Worm (Caenorhabditis elegans) whole organism, midembryonic: ENCODE results near the gene sri-7.

Experiments used
- T22C8.4 ChIP-seq: fragments of 200-800 bp; sonication (Bioruptor generic); IDR thresholded peaks from 2 replicates; pipeline ENCODE4 v1.3.6; 2022; ENCODE audit warnings: missing genetic modification characterization, missing compliant biosample characterization
- cog-1 ChIP-seq: sonication (generic microtip); optimal IDR thresholded peaks from 2 replicates; lab custom pipeline; 2016; ENCODE audit warnings: missing genetic modification characterization, missing compliant biosample characterization
- flt-1 ChIP-seq: fragments of 200-800 bp; sonication (Bioruptor generic); IDR thresholded peaks from 2 replicates; pipeline ENCODE4 v1.3.6; 2022; ENCODE audit warnings: missing genetic modification characterization, missing compliant biosample characterization
- klf-2 ChIP-seq: fragments of 200-800 bp; sonication (Bioruptor generic); conservative IDR thresholded peaks from 2 replicates; pipeline ENCODE4 v1.3.6; 2022; ENCODE audit warnings: missing genetic modification reagents, missing genetic modification characterization, missing compliant biosample characterization
- med-1 ChIP-seq: sonication (generic microtip); optimal IDR thresholded peaks from 2 replicates; lab custom pipeline; 2017; ENCODE audit warnings: missing genetic modification characterization, mild to moderate bottlenecking, missing compliant biosample characterization, antibody characterized with exemption, missing genetic modification reagents; ENCODE audit not compliant: insufficient read depth
- ref-1 ChIP-seq: fragments of 200-800 bp; sonication (Bioruptor generic); conservative IDR thresholded peaks from 2 replicates; pipeline ENCODE4 v1.3.6; 2022; ENCODE audit warnings: missing genetic modification reagents, missing genetic modification characterization, missing compliant biosample characterization
- tab-1 ChIP-seq: fragments of 200-800 bp; sonication (Bioruptor generic); IDR thresholded peaks from 2 replicates; pipeline ENCODE4 v1.3.6; 2022; ENCODE audit warnings: missing genetic modification characterization, missing compliant biosample characterization
- ztf-23 ChIP-seq: fragments of 200-800 bp; sonication (Bioruptor generic); IDR thresholded peaks from 2 replicates; pipeline ENCODE4 v1.3.6; 2022; ENCODE audit warnings: missing genetic modification reagents, missing genetic modification characterization, missing compliant biosample characterization
- ztf-29 ChIP-seq: fragments of 200-800 bp; sonication (Bioruptor generic); IDR thresholded peaks from 2 replicates; pipeline ENCODE4 v1.3.6; 2022; ENCODE audit warnings: missing genetic modification reagents, missing genetic modification characterization, missing compliant biosample characterization

sri-7 gene

ce11 chrV:15379817-15380216 is 20.3 kb upstream of the sri-7 start, which contains the start of gene srh-251:
Gene srh-251, minus strand, starts transcription at chrV:15379917.
- no peak for TF ChIP-seq med-1 (GFP tag; lab: Kevin White, UChicago)
- no peak for TF ChIP-seq T22C8.4 (GFP tag; lab: Robert Waterston, UW)
- no peak for TF ChIP-seq ztf-23 (GFP tag; lab: Robert Waterston, UW)
- TF ChIP-seq ztf-29 (GFP tag; lab: Robert Waterston, UW): no peak
- TF ChIP-seq tab-1 (GFP tag; lab: Robert Waterston, UW): no peak
- TF ChIP-seq cog-1 (tag; lab: Kevin White, UChicago): no peak
- TF ChIP-seq klf-2 (GFP tag; lab: Robert Waterston, UW): no peak
- TF ChIP-seq flt-1 (GFP tag; lab: Robert Waterston, UW): no peak
- no peak for TF ChIP-seq ref-1

- TF ChIP-seq ref-1 (no peak), tab-1 (GFP tag; lab: Robert Waterston, UW) (no peak)
These were observed 19.3 kb upstream of the sri-7 start, which contains the start of gene dhs-23 for ce11 chrV:15380857-15381256. Gene dhs-23, plus strand, starts transcription at chrV:15381219.

ce11 chrV:15383739-15384138 is 16.4 kb upstream of the sri-7 start, which contains the start of gene str-88:
Gene str-88, minus strand, starts transcription at chrV:15383839.
- TF ChIP-seq klf-2 (GFP tag; lab: Robert Waterston, UW) (no peak), flt-1 (GFP tag; lab: Robert Waterston, UW) (no peak), ztf-23 (GFP tag; lab: Robert Waterston, UW) (no peak), ref-1 (no peak), med-1 (GFP tag; lab: Kevin White, UChicago) (no peak), ztf-29 (GFP tag; lab: Robert Waterston, UW) (no peak), cog-1 (tag; lab: Kevin White, UChicago) (no peak), tab-1 (GFP tag; lab: Robert Waterston, UW) (no peak), T22C8.4 (GFP tag; lab: Robert Waterston, UW) (no peak)

ce11 chrV:15384733-15385132 is 15.4 kb upstream of the sri-7 start, which contains the start of gene str-102:
Gene str-102, plus strand, starts transcription at chrV:15385033.
- TF ChIP-seq med-1 (GFP tag; lab: Kevin White, UChicago) (no peak), ztf-29 (GFP tag; lab: Robert Waterston, UW) (no peak), flt-1 (GFP tag; lab: Robert Waterston, UW) (no peak), T22C8.4 (GFP tag; lab: Robert Waterston, UW) (no peak), cog-1 (tag; lab: Kevin White, UChicago) (no peak), ref-1 (no peak), klf-2 (GFP tag; lab: Robert Waterston, UW) (no peak), ztf-23 (GFP tag; lab: Robert Waterston, UW) (no peak), tab-1 (GFP tag; lab: Robert Waterston, UW) (no peak)

- TF ChIP-seq cog-1 (tag; lab: Kevin White, UChicago): no peak
- TF ChIP-seq flt-1 (GFP tag; lab: Robert Waterston, UW): no peak
- no peak for TF ChIP-seq tab-1 (GFP tag; lab: Robert Waterston, UW)
- no peak for TF ChIP-seq ref-1
- no peak for TF ChIP-seq ztf-29 (GFP tag; lab: Robert Waterston, UW)
- no peak for TF ChIP-seq ztf-23 (GFP tag; lab: Robert Waterston, UW)
- no peak for TF ChIP-seq med-1 (GFP tag; lab: Kevin White, UChicago)
- TF ChIP-seq T22C8.4 (GFP tag; lab: Robert Waterston, UW): no peak
- no peak for TF ChIP-seq klf-2 (GFP tag; lab: Robert Waterston, UW)
These were observed 11.2 kb upstream of the sri-7 start, which contains the start of gene srh-170 for ce11 chrV:15388820-15389384. Gene srh-170, minus strand, starts transcription at chrV:15388870.

ce11 chrV:15392064-15392463 is 8.1 kb upstream of the sri-7 start:
- TF ChIP-seq ztf-29 (GFP tag; lab: Robert Waterston, UW) (no peak), klf-2 (GFP tag; lab: Robert Waterston, UW) (no peak), cog-1 (tag; lab: Kevin White, UChicago) (no peak), flt-1 (GFP tag; lab: Robert Waterston, UW) (no peak), tab-1 (GFP tag; lab: Robert Waterston, UW) (no peak), T22C8.4 (GFP tag; lab: Robert Waterston, UW) (no peak), ref-1 (no peak), med-1 (GFP tag; lab: Kevin White, UChicago) (no peak), ztf-23 (GFP tag; lab: Robert Waterston, UW) (no peak)

ce11 chrV:15394906-15395305 is 5.2 kb upstream of the sri-7 start, which contains the start of gene T06E6.1:
Gene T06E6.1, minus strand, starts transcription at chrV:15394961.
- TF ChIP-seq tab-1 (GFP tag; lab: Robert Waterston, UW) (no peak), klf-2 (GFP tag; lab: Robert Waterston, UW) (no peak), ztf-23 (GFP tag; lab: Robert Waterston, UW) (no peak), T22C8.4 (GFP tag; lab: Robert Waterston, UW) (no peak), ref-1 (no peak), cog-1 (tag; lab: Kevin White, UChicago) (no peak), flt-1 (GFP tag; lab: Robert Waterston, UW) (no peak), ztf-29 (GFP tag; lab: Robert Waterston, UW) (no peak), med-1 (GFP tag; lab: Kevin White, UChicago) (no peak)

ce11 chrV:15395347-15395746 is 4.8 kb upstream of the sri-7 start, which contains the start of gene cyb-3:
Gene cyb-3, plus strand, starts transcription at chrV:15395696.
- TF ChIP-seq ref-1 (no peak), T22C8.4 (GFP tag; lab: Robert Waterston, UW) (no peak), ztf-29 (GFP tag; lab: Robert Waterston, UW) (no peak), tab-1 (GFP tag; lab: Robert Waterston, UW) (no peak), ztf-23 (GFP tag; lab: Robert Waterston, UW) (no peak), flt-1 (GFP tag; lab: Robert Waterston, UW) (no peak), klf-2 (GFP tag; lab: Robert Waterston, UW) (no peak), med-1 (GFP tag; lab: Kevin White, UChicago) (no peak), cog-1 (tag; lab: Kevin White, UChicago) (no peak)

- no peak for TF ChIP-seq flt-1 (GFP tag; lab: Robert Waterston, UW)
- no peak for TF ChIP-seq klf-2 (GFP tag; lab: Robert Waterston, UW)
- TF ChIP-seq ref-1: no peak
- no peak for TF ChIP-seq med-1 (GFP tag; lab: Kevin White, UChicago)
- no peak for TF ChIP-seq T22C8.4 (GFP tag; lab: Robert Waterston, UW)
These were observed 3.0 kb upstream of the sri-7 start for ce11 chrV:15397139-15397538.
